Worm (Caenorhabditis elegans) whole organism, midembryonic: Measurements from ENCODE around the gene osm-1.

ENCODE experiments used
- T22C8.4 ChIP-seq: fragments of 200-800 bp; sonication (Bioruptor generic); IDR thresholded peaks from 2 replicates; pipeline ENCODE4 v1.3.6; 2022; ENCODE audit warnings: missing genetic modification characterization, missing compliant biosample characterization
- cog-1 ChIP-seq: sonication (generic microtip); optimal IDR thresholded peaks from 2 replicates; lab custom pipeline; 2016; ENCODE audit warnings: missing genetic modification characterization, missing compliant biosample characterization
- flt-1 ChIP-seq: fragments of 200-800 bp; sonication (Bioruptor generic); IDR thresholded peaks from 2 replicates; pipeline ENCODE4 v1.3.6; 2022; ENCODE audit warnings: missing genetic modification characterization, missing compliant biosample characterization
- klf-2 ChIP-seq: fragments of 200-800 bp; sonication (Bioruptor generic); conservative IDR thresholded peaks from 2 replicates; pipeline ENCODE4 v1.3.6; 2022; ENCODE audit warnings: missing genetic modification reagents, missing genetic modification characterization, missing compliant biosample characterization
- med-1 ChIP-seq: sonication (generic microtip); optimal IDR thresholded peaks from 2 replicates; lab custom pipeline; 2017; ENCODE audit warnings: missing genetic modification characterization, mild to moderate bottlenecking, missing compliant biosample characterization, antibody characterized with exemption, missing genetic modification reagents; ENCODE audit not compliant: insufficient read depth
- ref-1 ChIP-seq: fragments of 200-800 bp; sonication (Bioruptor generic); conservative IDR thresholded peaks from 2 replicates; pipeline ENCODE4 v1.3.6; 2022; ENCODE audit warnings: missing genetic modification reagents, missing genetic modification characterization, missing compliant biosample characterization
- tab-1 ChIP-seq: fragments of 200-800 bp; sonication (Bioruptor generic); IDR thresholded peaks from 2 replicates; pipeline ENCODE4 v1.3.6; 2022; ENCODE audit warnings: missing genetic modification characterization, missing compliant biosample characterization
- ztf-23 ChIP-seq: fragments of 200-800 bp; sonication (Bioruptor generic); IDR thresholded peaks from 2 replicates; pipeline ENCODE4 v1.3.6; 2022; ENCODE audit warnings: missing genetic modification reagents, missing genetic modification characterization, missing compliant biosample characterization
- ztf-29 ChIP-seq: fragments of 200-800 bp; sonication (Bioruptor generic); IDR thresholded peaks from 2 replicates; pipeline ENCODE4 v1.3.6; 2022; ENCODE audit warnings: missing genetic modification reagents, missing genetic modification characterization, missing compliant biosample characterization

DNA sequence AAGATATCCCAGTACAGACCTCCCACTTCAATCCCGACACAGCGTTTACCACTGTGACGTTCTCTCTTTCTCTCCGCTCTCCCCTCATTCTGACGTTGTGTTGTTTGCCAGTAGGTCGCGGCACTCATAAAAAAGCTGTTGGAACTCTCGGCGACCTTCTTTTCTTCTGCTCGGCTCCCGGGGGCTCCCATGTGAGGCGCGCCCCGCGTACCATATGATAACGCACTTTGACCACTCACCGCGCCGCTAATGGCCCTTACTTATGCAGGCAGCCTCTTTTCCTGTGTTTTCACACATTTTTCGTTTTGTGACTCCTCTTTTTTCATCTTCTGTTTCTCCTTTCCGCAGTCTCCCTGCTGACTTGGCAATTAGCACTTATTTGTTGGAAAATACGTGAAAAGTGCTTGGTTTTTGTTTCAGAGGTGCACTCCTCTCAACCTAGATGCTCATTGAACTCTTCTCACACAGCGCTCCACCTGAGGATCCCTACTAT is 38.9 kb downstream of the osm-1 start, which contains the start of gene ser-1:
- TF ChIP-seq flt-1 (no peak), ref-1 (GFP tag; lab: Robert Waterston, UW) (no peak), ztf-29 (no peak), T22C8.4 (GFP tag; lab: Robert Waterston, UW) (no peak), cog-1 (no peak), med-1 (no peak), tab-1 (no peak), ztf-23 (GFP tag; lab: Robert Waterston, UW) (no peak), klf-2 (GFP tag; lab: Robert Waterston, UW) (no peak)
